Fruit fly (Drosophila melanogaster) whole organism, embryonic: ENCODE measurements around the gene TrpA1.

ENCODE experiments used
- Awh ChIP-seq: fragments of 200-800 bp; sonication (Bioruptor generic); IDR thresholded peaks from 2 replicates; pipeline ENCODE4, ENCODE4 v1.3.6; 2022; ENCODE audit warnings: missing biosample characterization, missing genetic modification characterization
- CG10979 ChIP-seq: fragments of 200-800 bp; sonication (Bioruptor generic); optimal IDR thresholded peaks from 2 replicates; lab custom pipeline; 2018; ENCODE audit warnings: missing biosample characterization, mild to moderate bottlenecking, missing genetic modification characterization, moderate library complexity
- CG11504 ChIP-seq: fragments of 200-800 bp; sonication (Bioruptor generic); optimal IDR thresholded peaks from 3 replicates; lab custom pipeline; 2019; ENCODE audit warnings: missing biosample characterization, mild to moderate bottlenecking, missing genetic modification characterization, moderate library complexity
- CG12769 ChIP-seq: fragments of 200-800 bp; sonication (Bioruptor generic); optimal IDR thresholded peaks from 2 replicates; lab custom pipeline; 2019; ENCODE audit warnings: missing biosample characterization, mild to moderate bottlenecking, missing genetic modification characterization, moderate library complexity
- CG15601 ChIP-seq: fragments of 200-800 bp; sonication (Bioruptor generic); optimal IDR thresholded peaks from 3 replicates; lab custom pipeline; 2019; ENCODE audit warnings: missing biosample characterization, mild to moderate bottlenecking, missing genetic modification characterization, moderate library complexity
- CG17361 ChIP-seq: fragments of 200-800 bp; sonication (Bioruptor generic); IDR thresholded peaks from 3 replicates; pipeline ENCODE4 v1.3.6; 2022; ENCODE audit warnings: missing biosample characterization, missing genetic modification characterization
- CG18262 ChIP-seq: fragments of 200-800 bp; optimal IDR thresholded peaks from 3 replicates; lab custom pipeline; 2019; ENCODE audit warnings: missing biosample characterization, mild to moderate bottlenecking, missing genetic modification characterization, moderate library complexity
- CG1832 ChIP-seq: fragments of 200-800 bp; sonication (Bioruptor generic); optimal IDR thresholded peaks from 2 replicates; lab custom pipeline; 2017; ENCODE audit warnings: missing biosample characterization, mild to moderate bottlenecking, missing genetic modification characterization, inconsistent platforms
- CG2712 ChIP-seq: fragments of 200-800 bp; optimal IDR thresholded peaks from 3 replicates; lab custom pipeline; 2019; ENCODE audit warnings: missing biosample characterization, mild to moderate bottlenecking, missing genetic modification characterization, moderate library complexity
- CG43689 ChIP-seq: fragments of 200-800 bp; sonication (Bioruptor generic); IDR thresholded peaks from 2 replicates; pipeline ENCODE4 v1.3.6; 2022; ENCODE audit warnings: missing biosample characterization, missing genetic modification characterization
- CG5245 ChIP-seq: fragments of 200-800 bp; sonication (Bioruptor generic); optimal IDR thresholded peaks from 3 replicates; lab custom pipeline; 2016; ENCODE audit warnings: missing biosample characterization, missing genetic modification characterization
- CG7556 ChIP-seq: fragments of 200-800 bp; sonication (Bioruptor generic); optimal IDR thresholded peaks from 2 replicates; lab custom pipeline; 2017; ENCODE audit warnings: missing biosample characterization, mild to moderate bottlenecking, missing genetic modification characterization
- CG9437 ChIP-seq: fragments of 200-800 bp; sonication (Bioruptor generic); optimal IDR thresholded peaks from 2 replicates; lab custom pipeline; 2018; ENCODE audit warnings: missing biosample characterization, mild to moderate bottlenecking, missing genetic modification characterization
- CoRest ChIP-seq: fragments of 200-800 bp; sonication (Bioruptor generic); optimal IDR thresholded peaks from 3 replicates; lab custom pipeline; 2018; ENCODE audit warnings: missing biosample characterization, mild to moderate bottlenecking, missing genetic modification characterization, moderate library complexity
- HLH54F ChIP-seq: fragments of 200-800 bp; sonication (Bioruptor generic); optimal IDR thresholded peaks from 3 replicates; lab custom pipeline; 2016; ENCODE audit warnings: missing biosample characterization, missing genetic modification characterization
- HLHmδ ChIP-seq: fragments of 200-800 bp; sonication (Bioruptor generic); optimal IDR thresholded peaks from 2 replicates; lab custom pipeline; 2018; ENCODE audit warnings: missing biosample characterization, mild to moderate bottlenecking, missing genetic modification characterization, moderate library complexity
- Med ChIP-seq: fragments of 200-800 bp; sonication (Bioruptor generic); peaks from one replicate; lab custom pipeline; 2016; ENCODE audit warnings: missing biosample characterization, missing genetic modification characterization, mild to moderate bottlenecking, inconsistent platforms, moderate library complexity
- Oaz ChIP-seq: fragments of 200-800 bp; sonication (Bioruptor generic); IDR thresholded peaks from 2 replicates; pipeline ENCODE4 v1.3.6; 2022; ENCODE audit warnings: missing biosample characterization, missing genetic modification characterization
- Pdp1 ChIP-seq, 2 experiments: fragments of 200-800 bp; sonication (Bioruptor generic); optimal IDR thresholded peaks; 3 replicates each; lab custom pipeline; 2016; ENCODE audit warnings: missing biosample characterization in 2 of 2, missing genetic modification characterization in 2 of 2, mild to moderate bottlenecking in 1 of 2, moderate library complexity in 1 of 2
- Vsx1 ChIP-seq: fragments of 200-800 bp; sonication (Bioruptor generic); optimal IDR thresholded peaks from 2 replicates; lab custom pipeline; 2017; ENCODE audit warnings: missing biosample characterization, mild to moderate bottlenecking, missing genetic modification characterization, missing genetic modification reagents
- bsh ChIP-seq, 2 experiments: fragments of 200-800 bp; sonication (Bioruptor generic); optimal IDR thresholded peaks; 2 replicates each; lab custom pipeline; 2017 to 2018; ENCODE audit warnings: mild to moderate bottlenecking in 2 of 2, missing biosample characterization in 2 of 2, missing genetic modification characterization in 2 of 2, moderate library complexity in 1 of 2
- chn ChIP-seq: fragments of 200-800 bp; sonication (Bioruptor generic); optimal IDR thresholded peaks from 2 replicates; lab custom pipeline; 2016; ENCODE audit warnings: missing biosample characterization, missing genetic modification characterization
- gem ChIP-seq: fragments of 200-800 bp; sonication (Bioruptor generic); optimal IDR thresholded peaks from 2 replicates; lab custom pipeline; 2019; ENCODE audit warnings: missing biosample characterization, mild to moderate bottlenecking, missing genetic modification characterization, moderate library complexity
- gro ChIP-seq: fragments of 200-800 bp; sonication (Bioruptor generic); optimal IDR thresholded peaks from 2 replicates; lab custom pipeline; 2016; ENCODE audit warnings: missing biosample characterization, missing genetic modification characterization
- knrl ChIP-seq: fragments of 200-800 bp; sonication (Bioruptor generic); IDR thresholded peaks from 3 replicates; pipeline ENCODE4 v1.3.6; 2022; ENCODE audit warnings: missing biosample characterization, missing genetic modification characterization; ENCODE audit not compliant: partially characterized antibody
- odd ChIP-seq: fragments of 200-800 bp; sonication (Bioruptor generic); optimal IDR thresholded peaks from 2 replicates; lab custom pipeline; 2017; ENCODE audit warnings: missing biosample characterization, mild to moderate bottlenecking, missing genetic modification characterization
- otp ChIP-seq: fragments of 200-800 bp; sonication (Bioruptor generic); IDR thresholded peaks from 3 replicates; pipeline ENCODE4, ENCODE4 v1.3.6; 2022; ENCODE audit warnings: missing biosample characterization, missing genetic modification characterization
- phol ChIP-seq: fragments of 200-800 bp; sonication (Bioruptor generic); optimal IDR thresholded peaks from 3 replicates; lab custom pipeline; 2018; ENCODE audit warnings: missing biosample characterization, mild to moderate bottlenecking, missing genetic modification characterization, moderate library complexity
- rib ChIP-seq: fragments of 200-800 bp; sonication (Bioruptor generic); IDR thresholded peaks from 2 replicates; pipeline ENCODE4 v1.3.6; 2022; ENCODE audit warnings: missing biosample characterization, missing genetic modification characterization
- sens ChIP-seq: fragments of 200-800 bp; sonication (Bioruptor generic); peaks from one replicate; lab custom pipeline; 2016; ENCODE audit warnings: missing biosample characterization, missing genetic modification characterization
- slbo ChIP-seq: fragments of 200-800 bp; sonication (Bioruptor generic); IDR thresholded peaks from 2 replicates; pipeline ENCODE4 v1.3.6; 2022; ENCODE audit warnings: missing biosample characterization, missing genetic modification characterization
- so ChIP-seq: fragments of 200-800 bp; sonication (Bioruptor generic); IDR thresholded peaks from 3 replicates; pipeline ENCODE4 v1.3.6; 2022; ENCODE audit warnings: missing biosample characterization, missing genetic modification characterization
- stc ChIP-seq: fragments of 200-800 bp; sonication (Bioruptor generic); IDR thresholded peaks from 2 replicates; pipeline ENCODE4 v1.3.6; 2022; ENCODE audit warnings: missing biosample characterization, missing genetic modification characterization
- vvl ChIP-seq: fragments of 200-800 bp; sonication (Bioruptor generic); IDR thresholded peaks from 2 replicates; pipeline ENCODE4 v1.3.6; 2022; ENCODE audit warnings: missing biosample characterization, missing genetic modification characterization

The TrpA1 gene

dm6 chr3L:8859936-8860335 is 45.1 kb downstream of the TrpA1 start:
- TF ChIP-seq CG18262 (tag; lab: Kevin White, UChicago) (peak; percentile 12), gem (tag; lab: Kevin White, UChicago) (peak; percentile 31), HLHmδ (no peak), sens (GFP tag; lab: Kevin White, UChicago) (peak; percentile 34), CG7556 (GFP tag; lab: Kevin White, UChicago) (peak; percentile 8), HLH54F (GFP tag; lab: Kevin White, UChicago) (no peak), CG1832 (no peak), bsh (GFP tag; optimal IDR thresholded peaks at IDR 0.05; lab: Kevin White, UChicago) (peak in 1 of 2 experiments; percentile 10), CG11504 (peak; percentile 7), CG2712 (peak; percentile 10), phol (tag; lab: Kevin White, UChicago) (peak; percentile 16), CG17361 (GFP tag; lab: Robert Waterston, UW) (0 out of 3 replicates have a peak, but pooled peaks have one; percentile 16), Med (GFP tag; lab: Kevin White, UChicago) (peak; percentile 34), CG9437 (GFP tag; lab: Kevin White, UChicago) (no peak), CoRest (peak; percentile 1), CG10979 (peak; percentile 17)

dm6 chr3L:8857648-8858362 is 47.2 kb downstream of the TrpA1 start:
- TF ChIP-seq chn (GFP tag; lab: Kevin White, UChicago) (no peak), Awh (GFP tag; lab: Robert Waterston, UW) (peak; percentile 83), vvl (GFP tag; lab: Robert Waterston, UW) (peak; percentile 56; the same call in 1 of the 2 replicates), otp (GFP tag; lab: Robert Waterston, UW) (0 out of 3 replicates have a peak, but pooled peaks have one; percentile 34), Vsx1 (peak; percentile 25)
- TF ChIP-seq, all 482 proteins: peak for 4

dm6 chr3L:8856875-8857274 is 48.1 kb downstream of the TrpA1 start:
- TF ChIP-seq gro (GFP tag; lab: Kevin White, UChicago) (no peak), Oaz (GFP tag; lab: Robert Waterston, UW) (no peak), odd (GFP tag; lab: Kevin White, UChicago) (no peak), knrl (GFP tag; lab: Robert Waterston, UW) (no peak), CG5245 (GFP tag; lab: Kevin White, UChicago) (no peak), CG15601 (tag; lab: Kevin White, UChicago) (peak; percentile 24), rib (0 out of 2 replicates have a peak, but pooled peaks have one; percentile 3)

dm6 chr3L:8855262-8855661 is 49.7 kb downstream of the TrpA1 start:
- TF ChIP-seq Pdp1 (GFP tag; optimal IDR thresholded peaks at IDR 0.05; lab: Kevin White, UChicago) (peak in 1 of 2 experiments; percentile 78), slbo (GFP tag; lab: Robert Waterston, UW) (0 out of 2 replicates have a peak, but pooled peaks have one; percentile 3), odd (GFP tag; lab: Kevin White, UChicago) (no peak), CG12769 (tag; lab: Kevin White, UChicago) (peak; percentile 60), Med (GFP tag; lab: Kevin White, UChicago) (peak; percentile 9), CG43689 (GFP tag; lab: Robert Waterston, UW) (no peak), stc (0 out of 2 replicates have a peak, but pooled peaks have one; percentile 29), so (0 out of 3 replicates have a peak, but pooled peaks have one; percentile 27)
